Fruit fly (Drosophila melanogaster): Measurements from ENCODE around the gene Gr22d.

dm6 chr2L:1751953-1752352, 38.2 kb downstream of the Gr22d start, which contains the start of the genes CG17712 and CG17648:
- TF ChIP-seq EcR (GFP tag; optimal IDR thresholded peaks at IDR 0.05) = no peak
- TF ChIP-seq Snoo (tag; optimal IDR thresholded peaks at IDR 0.05) = no peak
- TF ChIP-seq CG15710 (tag; optimal IDR thresholded peaks at IDR 0.05) = no peak
- TF ChIP-seq Pif1A (GFP tag; optimal IDR thresholded peaks at IDR 0.05) = no peak
- TF ChIP-seq CG17806 (tag; optimal IDR thresholded peaks at IDR 0.05) = no peak
- no peak for TF ChIP-seq CG32121 (GFP tag; IDR thresholded peaks at IDR 0.05)
